Worm (Caenorhabditis elegans): Measurements from ENCODE around the gene nlt-1.

ce11 chrII:9981760-9982159 is 19.2 kb downstream of the nlt-1 start, which contains the start of gene sdz-38:
- no peak for TF ChIP-seq ZK185.1 (tag; optimal IDR thresholded peaks at IDR 0.05; ENCODE audit: poor library complexity, severe bottlenecking)
- no peak for TF ChIP-seq pha-4 (tag; optimal IDR thresholded peaks at IDR 0.05)
- TF ChIP-seq snpc-1.1 (tag; optimal IDR thresholded peaks at IDR 0.05; ENCODE audit: insufficient read depth) = no peak
- no peak for TF ChIP-seq madf-6 (GFP tag; IDR thresholded peaks at IDR 0.05)
- no peak for TF ChIP-seq C17E4.6 (GFP tag; IDR thresholded peaks at IDR 0.05)
- no peak for TF ChIP-seq repo-1 (tag; optimal IDR thresholded peaks at IDR 0.05)
- TF ChIP-seq lin-35 (GFP tag; optimal IDR thresholded peaks at IDR 0.05) = no peak
- TF ChIP-seq hrde-1 (tag; optimal IDR thresholded peaks at IDR 0.05; ENCODE audit: borderline replicate concordance) = no peak
- no peak for TF ChIP-seq egl-18 (GFP tag; IDR thresholded peaks at IDR 0.05)
- TF ChIP-seq ztf-22 (GFP tag; optimal IDR thresholded peaks at IDR 0.05) = no peak
- TF ChIP-seq aptf-2 (GFP tag; conservative IDR thresholded peaks at IDR 0.05) = no peak
- no peak for TF ChIP-seq ets-4 (GFP tag; optimal IDR thresholded peaks at IDR 0.05)
- no peak for TF ChIP-seq dpff-1 (tag; optimal IDR thresholded peaks at IDR 0.05)
- TF ChIP-seq rec-8 (tag; optimal IDR thresholded peaks at IDR 0.05) = no peak
